Fruit fly (Drosophila melanogaster): ENCODE data around the gene CG10098.

dm6 chr3R:7171384-7172099 is 47.2 kb downstream of the CG10098 start:
- TF ChIP-seq h (optimal IDR thresholded peaks at IDR 0.05) (no peak), psq (optimal IDR thresholded peaks at IDR 0.05) (no peak), insv (optimal IDR thresholded peaks at IDR 0.05) (no peak), Myc (optimal IDR thresholded peaks at IDR 0.05) (no peak)

Measured in Kc167 (cell line).